Worm (Caenorhabditis elegans): ENCODE data around the gene rsp-5.

- TF ChIP-seq pqm-1 (tag; optimal IDR thresholded peaks at IDR 0.05) (no peak), hlh-17 (GFP tag; optimal IDR thresholded peaks at IDR 0.05; ENCODE audit: borderline replicate concordance) (no peak), lin-13 (GFP tag; optimal IDR thresholded peaks at IDR 0.05) (no peak), unc-98 (GFP tag; IDR thresholded peaks at IDR 0.05) (no peak), C34B4.2 (tag; optimal IDR thresholded peaks at IDR 0.05) (no peak), ama-1 (optimal IDR thresholded peaks at IDR 0.05) (no peak), nhr-11 (tag; optimal IDR thresholded peaks at IDR 0.05) (no peak), mep-1 (tag; optimal IDR thresholded peaks at IDR 0.05) (no peak), sptf-1 (tag; optimal IDR thresholded peaks at IDR 0.05) (no peak), nhr-90 (tag; optimal IDR thresholded peaks at IDR 0.05; ENCODE audit: poor library complexity) (no peak), tbx-2 (tag; optimal IDR thresholded peaks at IDR 0.05) (no peak)
These were observed 38.7 kb downstream of the rsp-5 start, which contains the start of gene C56E6.4 for ce11 chrII:6528629-6529028.
